Worm (Caenorhabditis elegans): ENCODE results near the gene C14C11.2.
A peak's percentile ranks its signal among the peaks of the same experiment; 100 is the strongest.
"Not testable (repeated sequence)": the region's sequence is repeated elsewhere in the genome, so short reads cannot be mapped to it uniquely, and the experiment has no call there.

The C14C11.2 gene

DNA sequence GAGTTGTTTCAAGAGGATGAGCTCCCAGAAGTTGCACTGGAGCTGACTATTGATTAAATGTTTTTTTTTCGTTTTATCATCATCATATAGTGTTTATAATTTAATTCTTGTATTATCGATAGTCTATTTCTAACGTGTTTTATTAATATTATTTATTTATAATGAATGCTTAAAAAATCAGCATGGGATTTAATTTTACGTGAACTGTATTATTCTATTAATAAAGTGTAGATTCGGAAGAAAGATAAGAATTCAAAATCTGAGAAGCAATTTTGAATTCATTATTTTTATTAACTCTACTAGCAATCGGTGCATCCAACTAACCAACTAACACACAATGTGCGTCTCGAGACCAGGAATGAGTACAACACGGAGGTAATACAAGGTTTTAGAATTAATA, 2.4 kb downstream of the C14C11.2 start, which contains the start of gene C14C11.1:
C14C11.1 (plus strand) TSS at position 301 of the 400 bp plus-strand sequence.
- TF ChIP-seq dao-5, W03F9.2, him-1 (tag; optimal IDR thresholded peaks at IDR 0.05): not testable (repeated sequence)

DNA sequence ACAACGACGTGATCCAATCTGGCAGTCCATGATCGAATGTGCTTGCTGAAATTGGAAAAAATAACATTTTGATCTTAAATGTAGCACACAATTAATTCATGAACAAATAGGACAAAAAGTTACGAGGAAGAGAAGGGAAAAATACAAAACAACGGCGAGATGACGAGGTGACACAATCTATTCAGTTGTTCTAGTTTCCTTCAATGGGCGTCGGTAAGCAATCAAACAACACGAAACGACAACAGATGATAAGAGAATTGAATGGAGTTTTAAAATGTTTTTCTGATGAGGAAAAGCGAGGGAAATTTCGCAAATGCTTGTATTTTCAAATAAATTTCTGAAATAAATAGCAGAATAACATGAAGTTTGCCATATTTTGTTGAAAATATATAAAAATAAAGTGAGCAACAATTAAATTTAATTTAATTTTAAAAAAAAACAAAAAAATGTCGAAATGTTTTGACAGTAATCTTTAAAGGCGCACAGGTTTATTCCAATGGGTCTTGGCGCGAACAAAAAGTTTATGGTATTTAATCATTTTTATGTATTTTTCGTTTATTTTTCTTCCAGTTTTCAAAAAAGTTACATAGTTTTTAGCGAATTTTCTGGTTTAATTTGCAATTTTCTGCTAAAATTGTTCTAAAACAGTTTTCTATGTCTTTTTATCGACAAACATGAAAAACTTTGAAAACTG, 5.2 kb downstream of the C14C11.2 start, which contains the start of gene C14C11.7:
C14C11.7 (minus strand) TSS at position 51 of the 694 bp plus-strand sequence.
- TF ChIP-seq him-1 (tag; optimal IDR thresholded peaks at IDR 0.05) = no peak
- TF ChIP-seq dao-5 (tag; optimal IDR thresholded peaks at IDR 0.05) = no peak
- TF ChIP-seq W03F9.2 (tag; optimal IDR thresholded peaks at IDR 0.05) = no peak

DNA sequence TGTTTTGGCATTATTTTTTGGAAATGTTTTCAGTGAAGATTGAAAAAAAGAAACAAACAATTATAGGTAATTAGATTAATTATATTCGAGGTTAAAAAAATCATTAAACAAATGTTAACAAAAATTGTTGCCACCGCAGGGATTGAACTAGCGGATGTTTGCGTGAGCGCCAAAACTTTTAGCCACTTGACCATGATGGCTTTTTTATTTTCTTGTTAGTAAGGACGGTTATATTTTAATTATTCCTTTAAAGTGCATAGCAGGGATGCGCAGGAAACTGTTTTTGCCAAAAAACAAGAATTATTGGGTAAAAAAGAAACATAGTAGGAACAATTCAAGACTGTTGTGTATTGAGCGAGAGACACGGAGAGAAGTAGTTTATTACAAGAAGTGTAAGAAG, 6.4 kb downstream of the C14C11.2 start:
- peak; percentile 18 for TF ChIP-seq W03F9.2 (tag; optimal IDR thresholded peaks at IDR 0.05)
- TF ChIP-seq him-1 (tag; optimal IDR thresholded peaks at IDR 0.05) = no peak
- no peak for TF ChIP-seq dao-5 (tag; optimal IDR thresholded peaks at IDR 0.05)

DNA sequence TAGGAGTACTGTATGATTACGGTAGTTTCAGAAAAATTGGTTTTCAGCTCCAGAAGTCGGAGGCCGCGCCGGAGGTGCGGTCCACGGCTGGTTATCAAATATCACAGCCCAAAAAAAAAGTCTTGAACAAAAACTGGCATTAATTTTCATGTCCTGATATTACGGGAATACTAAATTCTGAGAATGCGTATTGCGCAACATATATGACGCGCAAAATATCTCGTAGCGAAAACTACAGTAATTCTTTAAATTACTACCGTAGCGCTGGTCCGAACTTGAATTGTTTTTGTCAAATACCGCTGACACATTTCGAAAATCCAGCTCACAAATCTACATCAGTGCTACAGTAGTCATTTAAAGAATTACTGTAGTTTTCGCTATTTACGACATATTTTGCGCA, 8.0 kb downstream of the C14C11.2 start:
- TF ChIP-seq dao-5 (tag; optimal IDR thresholded peaks at IDR 0.05) (no peak), W03F9.2 (tag; optimal IDR thresholded peaks at IDR 0.05) (no peak), him-1 (tag; optimal IDR thresholded peaks at IDR 0.05) (no peak)

DNA sequence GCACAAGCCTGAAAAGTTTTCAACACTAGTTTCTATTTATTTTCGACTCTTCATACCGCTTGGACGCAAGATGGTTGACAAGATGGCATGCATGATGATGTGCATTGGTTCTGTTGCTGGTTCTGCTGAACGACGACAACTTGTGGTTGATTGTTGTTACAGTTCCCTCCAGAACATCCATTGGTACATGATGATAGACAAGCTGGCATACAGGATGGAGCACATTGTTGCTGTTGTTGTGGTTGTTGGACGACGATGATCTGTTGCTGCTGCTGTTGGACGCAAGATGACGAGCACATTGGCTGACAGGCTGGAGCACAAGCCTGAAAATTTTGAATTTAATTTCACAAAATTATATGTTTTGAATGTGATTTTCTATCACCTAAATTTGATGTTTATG, 11.3 kb downstream of the C14C11.2 start:
- no peak for TF ChIP-seq dao-5 (tag; optimal IDR thresholded peaks at IDR 0.05)

DNA sequence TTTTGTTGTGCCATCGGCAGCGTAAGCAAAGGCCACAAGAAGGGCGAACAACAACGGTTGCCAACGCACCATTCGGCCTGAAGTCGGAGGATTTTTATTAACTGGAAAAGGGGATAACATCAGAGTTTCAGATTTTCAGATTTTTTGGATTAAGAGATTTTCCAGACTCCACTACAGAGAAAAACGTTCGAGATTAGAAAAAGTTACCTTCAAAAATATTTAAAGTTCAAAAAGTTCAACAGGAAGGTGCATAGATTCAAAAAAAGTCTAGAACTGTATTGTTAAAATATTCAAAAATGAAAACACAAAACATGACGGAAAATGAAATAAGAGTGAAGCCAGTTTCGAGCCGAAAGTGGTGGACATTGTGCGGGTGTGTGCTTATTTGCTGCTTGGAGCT, 15.1 kb downstream of the C14C11.2 start, which contains the start of gene pqn-13:
pqn-13 (minus strand) TSS at position 101 of the 400 bp plus-strand sequence.
- TF ChIP-seq dao-5 (tag; optimal IDR thresholded peaks at IDR 0.05) (no peak), W03F9.2 (tag; optimal IDR thresholded peaks at IDR 0.05) (no peak), him-1 (tag; optimal IDR thresholded peaks at IDR 0.05) (no peak)

DNA sequence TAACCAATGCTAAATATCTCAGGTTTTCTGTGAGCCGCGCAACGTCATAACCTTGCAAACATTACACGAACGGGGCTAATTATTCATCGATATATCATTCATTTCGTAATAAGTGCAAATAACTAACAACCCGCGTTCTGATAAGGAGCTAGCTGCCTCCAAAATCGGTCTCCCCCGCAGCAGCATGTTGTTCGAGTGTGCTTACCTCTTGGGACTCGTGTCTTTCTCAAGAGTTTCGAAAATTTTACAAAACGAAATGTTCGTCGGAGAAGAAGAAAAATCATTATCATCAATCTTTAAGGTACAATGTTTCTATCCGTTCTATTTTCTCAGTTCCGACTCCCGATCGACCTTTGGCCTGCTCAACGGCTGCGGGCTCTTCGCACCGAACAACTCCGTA, 17.0 kb downstream of the C14C11.2 start:
- TF ChIP-seq W03F9.2 (tag; optimal IDR thresholded peaks at IDR 0.05) (no peak), dao-5 (tag; optimal IDR thresholded peaks at IDR 0.05) (no peak), him-1 (tag; optimal IDR thresholded peaks at IDR 0.05) (no peak)

DNA sequence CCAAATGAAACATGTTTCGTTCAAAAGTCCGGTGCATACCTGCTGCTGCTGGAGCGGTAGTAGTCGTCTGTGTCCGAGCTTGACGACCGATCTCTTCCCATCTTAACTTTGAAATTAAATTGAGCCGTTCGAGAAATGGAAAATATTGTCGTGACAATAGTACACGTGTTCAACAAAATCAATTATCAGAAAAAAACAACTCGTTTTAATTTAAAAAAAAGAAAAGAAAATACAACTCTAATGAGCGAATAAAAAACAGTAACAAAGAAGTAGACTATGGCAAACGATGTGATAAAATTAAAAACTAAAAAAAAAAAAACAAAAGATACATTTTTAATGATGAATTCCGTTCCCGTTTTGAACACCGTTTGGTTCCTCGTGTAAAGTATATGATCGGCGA, 21.6 kb downstream of the C14C11.2 start, which contains the start of gene prp-39:
prp-39 (minus strand) TSS at position 101 of the 400 bp plus-strand sequence.
- no peak for TF ChIP-seq dao-5 (tag; optimal IDR thresholded peaks at IDR 0.05)
- no peak for TF ChIP-seq W03F9.2 (tag; optimal IDR thresholded peaks at IDR 0.05)
- no peak for TF ChIP-seq him-1 (tag; optimal IDR thresholded peaks at IDR 0.05)

DNA sequence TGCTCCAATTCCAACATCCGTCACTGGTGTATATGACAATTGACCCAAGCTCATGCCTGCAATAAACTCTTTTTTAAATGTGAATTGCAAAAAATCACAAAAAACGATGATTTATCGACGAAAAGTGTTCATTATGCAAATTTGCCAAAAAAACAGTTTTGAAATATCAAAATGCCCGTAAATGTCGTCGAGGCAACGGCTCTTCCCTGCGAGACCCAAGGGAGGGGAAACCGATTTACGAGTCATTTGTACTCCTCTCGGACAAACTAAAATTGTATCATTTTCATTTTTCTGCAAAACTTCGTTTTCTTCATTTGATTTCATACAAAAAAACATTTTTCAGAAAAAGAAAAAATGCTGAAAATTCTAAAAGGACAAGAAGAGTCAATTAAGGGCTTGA, 23.6 kb downstream of the C14C11.2 start, which contains the start of the genes hmgs-1 and F25B4.4:
hmgs-1 (minus strand) TSS at position 56 of the 400 bp plus-strand sequence.
F25B4.4 (plus strand) TSS at position 340 of the 400 bp plus-strand sequence.
- TF ChIP-seq dao-5 (tag; optimal IDR thresholded peaks at IDR 0.05) (no peak), W03F9.2 (tag; optimal IDR thresholded peaks at IDR 0.05) (peak; percentile 85), him-1 (tag; optimal IDR thresholded peaks at IDR 0.05) (peak; percentile 19)

DNA sequence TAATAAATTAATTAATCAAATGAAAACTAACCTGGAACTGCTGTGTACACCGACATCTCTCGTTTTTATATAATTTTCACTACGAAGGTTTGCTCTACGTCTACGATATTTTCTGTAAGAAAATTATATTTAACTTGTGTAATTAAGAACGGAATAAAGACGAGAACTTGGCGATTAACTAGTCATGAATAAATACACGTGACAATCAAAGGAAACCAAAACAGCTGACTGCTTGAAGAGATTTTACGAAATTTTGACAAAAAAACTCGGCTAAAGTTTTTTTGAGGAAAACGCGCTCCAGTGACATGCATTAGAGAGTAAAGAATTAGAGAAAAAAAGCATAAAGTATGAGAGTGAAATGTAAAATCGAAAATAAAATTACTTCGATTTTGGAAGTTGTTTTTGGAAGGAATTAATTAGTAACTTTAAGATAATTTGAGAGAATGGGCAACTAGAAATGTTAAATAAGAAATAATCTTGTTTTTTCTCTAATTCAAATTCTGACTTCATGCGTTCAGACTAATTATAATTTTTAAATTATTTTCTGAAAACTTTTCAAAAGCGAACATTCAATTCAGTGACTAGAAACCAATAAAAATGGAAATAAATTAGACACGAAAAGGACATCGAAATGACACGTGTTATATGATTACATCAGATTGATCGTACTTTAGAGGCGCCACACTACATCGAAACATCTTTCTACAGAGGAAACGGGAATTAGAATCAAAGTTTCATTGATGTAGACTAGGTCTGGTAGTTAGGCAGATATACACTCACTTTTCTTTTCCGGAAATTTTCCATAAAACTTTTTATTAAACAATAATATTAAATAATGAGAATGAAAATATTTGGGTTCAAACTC, 26.4 kb downstream of the C14C11.2 start, which contains the start of gene F25B4.7:
F25B4.7 (minus strand) TSS at position 112 of the 865 bp plus-strand sequence.
- no peak for TF ChIP-seq him-1 (tag; optimal IDR thresholded peaks at IDR 0.05)
- no peak for TF ChIP-seq dao-5 (tag; optimal IDR thresholded peaks at IDR 0.05)
- TF ChIP-seq W03F9.2 (tag; optimal IDR thresholded peaks at IDR 0.05) = no peak

DNA sequence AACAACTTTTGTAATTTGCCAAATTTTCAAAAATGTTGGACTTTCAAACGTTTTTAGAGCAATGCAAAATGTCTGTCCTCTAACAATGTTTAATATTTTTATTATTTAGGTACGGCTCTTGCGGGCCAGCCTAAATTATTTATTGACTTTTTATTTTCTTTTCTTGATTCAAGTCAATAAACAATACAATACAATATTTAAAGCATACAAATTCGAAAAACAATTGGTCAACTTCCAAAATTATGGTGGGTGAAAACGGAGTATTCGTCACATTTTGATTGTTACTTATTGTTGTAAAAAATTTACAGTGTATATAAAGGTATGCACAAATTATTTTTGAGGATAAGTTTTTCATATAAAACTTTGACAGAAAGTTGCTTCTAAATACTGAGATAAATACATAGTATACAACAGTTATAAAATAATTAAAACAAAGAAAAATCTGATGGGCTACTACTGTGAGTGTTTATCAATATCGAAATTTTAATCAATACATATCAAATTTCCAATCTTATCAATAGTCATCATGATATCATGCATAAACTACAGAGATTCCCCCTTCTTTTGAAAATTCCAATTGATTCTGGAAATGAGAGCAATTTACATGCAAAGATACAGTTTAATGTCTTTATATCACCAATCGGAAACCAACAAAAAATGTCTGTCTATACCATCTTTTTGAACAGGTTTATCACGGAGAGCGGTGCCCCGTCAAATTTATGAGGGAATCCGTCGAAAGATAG, 30.9 kb downstream of the C14C11.2 start, which contains the start of gene F25B4.8:
F25B4.8 (minus strand) TSS at position 51 of the 743 bp plus-strand sequence.
- TF ChIP-seq dao-5 (tag; optimal IDR thresholded peaks at IDR 0.05) (no peak), W03F9.2 (tag; optimal IDR thresholded peaks at IDR 0.05) (no peak), him-1 (tag; optimal IDR thresholded peaks at IDR 0.05) (no peak)

DNA sequence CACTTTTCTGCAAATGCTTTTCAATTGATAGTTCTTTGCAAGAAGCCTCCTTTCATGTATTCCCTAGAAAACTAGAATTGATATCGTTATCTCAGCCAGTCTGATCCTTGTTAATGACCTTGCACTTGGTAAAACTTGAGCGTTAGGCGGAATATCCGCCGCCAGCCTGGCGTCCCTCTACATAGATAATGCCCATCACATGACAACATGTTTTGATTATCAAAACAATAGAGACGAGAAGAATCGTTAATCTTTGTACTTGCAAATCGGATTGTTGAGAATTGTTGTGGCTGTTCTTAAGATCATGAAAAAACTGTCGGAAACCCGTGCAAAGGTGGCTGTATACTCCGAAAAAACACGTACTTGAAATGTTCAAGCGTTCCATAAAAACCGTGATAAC, 32.6 kb downstream of the C14C11.2 start:
- TF ChIP-seq him-1 (tag; optimal IDR thresholded peaks at IDR 0.05) (no peak), W03F9.2 (tag; optimal IDR thresholded peaks at IDR 0.05) (no peak), dao-5 (tag; optimal IDR thresholded peaks at IDR 0.05) (no peak)

DNA sequence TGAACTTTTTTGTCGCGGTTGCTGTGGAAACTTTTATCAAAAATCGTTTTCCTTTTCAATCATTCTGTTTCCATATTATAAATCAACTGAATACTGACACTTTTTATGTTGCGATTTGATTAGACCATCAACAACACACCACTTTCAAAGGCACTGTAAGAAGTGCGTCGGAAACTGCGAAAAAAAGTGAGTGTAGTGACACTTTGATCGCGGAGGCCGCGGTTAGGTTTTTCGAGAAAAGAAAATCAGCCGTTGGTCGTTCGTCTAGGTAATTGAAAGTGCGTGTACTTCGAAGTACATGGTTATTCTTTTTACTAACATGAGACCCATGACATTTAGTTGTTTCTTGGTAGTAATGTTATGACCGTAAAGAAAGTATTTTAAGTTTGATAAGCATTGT, 34.7 kb downstream of the C14C11.2 start:
- TF ChIP-seq him-1 (tag; optimal IDR thresholded peaks at IDR 0.05) (no peak), dao-5 (tag; optimal IDR thresholded peaks at IDR 0.05) (no peak), W03F9.2 (tag; optimal IDR thresholded peaks at IDR 0.05) (no peak)
